Fruit fly (Drosophila melanogaster) whole organism, embryonic: ENCODE measurements around the gene haf.

Experiments
- B-H1 ChIP-seq: fragments of 200-800 bp; sonication (Bioruptor generic); IDR thresholded peaks from 3 replicates; pipeline ENCODE4 v1.3.6; 2022; ENCODE audit warnings: missing biosample characterization, missing genetic modification characterization
- Blimp-1 ChIP-seq: fragments of 200-800 bp; sonication (Bioruptor generic); optimal IDR thresholded peaks from 3 replicates; lab custom pipeline; 2018; ENCODE audit warnings: missing biosample characterization, missing genetic modification characterization, mild to moderate bottlenecking, moderate library complexity, missing genetic modification reagents
- C15 ChIP-seq: fragments of 200-800 bp; sonication (Bioruptor generic); IDR thresholded peaks from 3 replicates; pipeline ENCODE4 v1.3.6; 2022; ENCODE audit warnings: missing biosample characterization, missing genetic modification characterization
- CG10147 ChIP-seq: fragments of 200-800 bp; sonication (Bioruptor generic); optimal IDR thresholded peaks from 2 replicates; lab custom pipeline; 2019; ENCODE audit warnings: missing biosample characterization, mild to moderate bottlenecking, missing genetic modification characterization, moderate library complexity
- CG10209 ChIP-seq: fragments of 200-800 bp; sonication (Bioruptor generic); optimal IDR thresholded peaks from 3 replicates; lab custom pipeline; 2017; ENCODE audit warnings: missing biosample characterization, mild to moderate bottlenecking, missing genetic modification characterization, missing genetic modification reagents
- CG15073 ChIP-seq: fragments of 200-800 bp; sonication (Bioruptor generic); optimal IDR thresholded peaks from 2 replicates; lab custom pipeline; 2016; ENCODE audit warnings: missing biosample characterization, missing genetic modification characterization
- CG15514 ChIP-seq: fragments of 200-800 bp; sonication (Bioruptor generic); optimal IDR thresholded peaks from 3 replicates; lab custom pipeline; 2017; ENCODE audit warnings: missing biosample characterization, missing genetic modification characterization, mild to moderate bottlenecking, moderate library complexity, missing genetic modification reagents
- CG1603 ChIP-seq: fragments of 200-800 bp; sonication (Bioruptor generic); optimal IDR thresholded peaks from 2 replicates; lab custom pipeline; 2019; ENCODE audit warnings: missing biosample characterization, mild to moderate bottlenecking, missing genetic modification characterization, moderate library complexity
- CG17328 ChIP-seq: fragments of 200-800 bp; sonication (Bioruptor generic); IDR thresholded peaks from 2 replicates; pipeline ENCODE4 v1.3.6; 2022; ENCODE audit warnings: missing biosample characterization, missing genetic modification characterization
- CG17361 ChIP-seq: fragments of 200-800 bp; sonication (Bioruptor generic); IDR thresholded peaks from 3 replicates; pipeline ENCODE4 v1.3.6; 2022; ENCODE audit warnings: missing biosample characterization, missing genetic modification characterization
- CG18476 ChIP-seq: fragments of 200-800 bp; sonication (Bioruptor generic); optimal IDR thresholded peaks from 2 replicates; lab custom pipeline; 2016; ENCODE audit warnings: missing biosample characterization, mild to moderate bottlenecking, missing genetic modification characterization
- CG3847 ChIP-seq: fragments of 200-800 bp; sonication (Bioruptor generic); IDR thresholded peaks from 2 replicates; pipeline ENCODE4 v1.3.6; 2022; ENCODE audit warnings: missing biosample characterization, missing genetic modification characterization
- CG4360 ChIP-seq: fragments of 200-800 bp; sonication (Bioruptor generic); IDR thresholded peaks from 2 replicates; pipeline ENCODE4 v1.3.6; 2022; ENCODE audit warnings: missing biosample characterization, missing genetic modification characterization
- CG6272 ChIP-seq: fragments of 200-800 bp; sonication (Bioruptor generic); IDR thresholded peaks from 2 replicates; pipeline ENCODE4 v1.3.6; 2022; ENCODE audit warnings: missing biosample characterization, missing genetic modification characterization
- CG7372 ChIP-seq: fragments of 200-800 bp; sonication (Bioruptor generic); IDR thresholded peaks from 2 replicates; pipeline ENCODE4 v1.3.6; 2022; ENCODE audit warnings: missing biosample characterization, missing genetic modification characterization
- CG8089 ChIP-seq: fragments of 200-800 bp; sonication (Bioruptor generic); optimal IDR thresholded peaks from 3 replicates; lab custom pipeline; 2016; ENCODE audit warnings: missing biosample characterization, missing genetic modification characterization
- CG9215 ChIP-seq: fragments of 200-800 bp; sonication (Bioruptor generic); IDR thresholded peaks from 2 replicates; pipeline ENCODE4 v1.3.6; 2022; ENCODE audit warnings: missing biosample characterization, missing genetic modification characterization
- CG9797 ChIP-seq: fragments of 200-800 bp; sonication (Bioruptor generic); optimal IDR thresholded peaks from 3 replicates; lab custom pipeline; 2018; ENCODE audit warnings: missing biosample characterization, mild to moderate bottlenecking, missing genetic modification characterization
- CG9817 ChIP-seq: fragments of 200-800 bp; sonication (Bioruptor generic); optimal IDR thresholded peaks from 2 replicates; lab custom pipeline; 2018; ENCODE audit warnings: missing biosample characterization, mild to moderate bottlenecking, missing genetic modification characterization, moderate library complexity
- D19A ChIP-seq: fragments of 200-800 bp; optimal IDR thresholded peaks from 3 replicates; lab custom pipeline; 2019; ENCODE audit warnings: missing biosample characterization, mild to moderate bottlenecking, missing genetic modification characterization, moderate library complexity
- Dp ChIP-seq: fragments of 200-800 bp; sonication (Bioruptor generic); optimal IDR thresholded peaks from 2 replicates; lab custom pipeline; 2018; ENCODE audit warnings: missing biosample characterization, mild to moderate bottlenecking, missing genetic modification characterization, moderate library complexity
- E2f1 ChIP-seq: fragments of 200-800 bp; sonication (Bioruptor generic); IDR thresholded peaks from 2 replicates; pipeline ENCODE4 v1.3.6; 2022; ENCODE audit warnings: missing biosample characterization, missing genetic modification characterization
- ERR ChIP-seq: fragments of 200-800 bp; sonication (Bioruptor generic); optimal IDR thresholded peaks from 2 replicates; lab custom pipeline; 2016; ENCODE audit warnings: missing biosample characterization, missing genetic modification characterization
- Hmr ChIP-seq: fragments of 200-800 bp; sonication (Bioruptor generic); optimal IDR thresholded peaks from 3 replicates; lab custom pipeline; 2017; ENCODE audit warnings: mild to moderate bottlenecking, missing biosample characterization, missing genetic modification reagents, missing genetic modification characterization
- Hr78 ChIP-seq, 2 experiments: fragments of 200-800 bp in 1 of 2; fragments of >200 bp in 1 of 2; sonication (Bioruptor generic) in 1 of 2; optimal IDR thresholded peaks; 2 replicates each; lab custom pipeline; 2017 to 2019; ENCODE audit warnings: missing biosample characterization in 2 of 2, missing genetic modification characterization in 2 of 2, mild to moderate bottlenecking in 1 of 2, moderate library complexity in 1 of 2
- Mad ChIP-seq: fragments of 200-800 bp; sonication (Bioruptor generic); optimal IDR thresholded peaks from 2 replicates; lab custom pipeline; 2016; ENCODE audit warnings: missing biosample characterization, missing genetic modification characterization
- Mes4 ChIP-seq: fragments of 200-800 bp; sonication (Bioruptor generic); optimal IDR thresholded peaks from 2 replicates; lab custom pipeline; 2016; ENCODE audit warnings: missing biosample characterization, missing genetic modification characterization
- Oaz ChIP-seq: fragments of 200-800 bp; sonication (Bioruptor generic); IDR thresholded peaks from 2 replicates; pipeline ENCODE4 v1.3.6; 2022; ENCODE audit warnings: missing biosample characterization, missing genetic modification characterization
- Poxn ChIP-seq: fragments of 200-800 bp; sonication (Bioruptor generic); IDR thresholded peaks from 2 replicates; pipeline ENCODE4 v1.3.6; 2022; ENCODE audit warnings: missing biosample characterization, missing genetic modification characterization
- Rx ChIP-seq: fragments of 200-800 bp; sonication (Bioruptor generic); IDR thresholded peaks from 2 replicates; pipeline ENCODE4 v1.3.6; 2022; ENCODE audit warnings: missing biosample characterization, missing genetic modification characterization
- Stat92E ChIP-seq, 3 experiments: fragments of >200 bp in 2 of 3; fragments of 200-800 bp in 1 of 3; sonication (Bioruptor generic) in 1 of 3; optimal IDR thresholded peaks; 2 replicates each; lab custom pipeline; 2017 to 2019; ENCODE audit warnings: missing biosample characterization in 3 of 3, missing genetic modification characterization in 3 of 3, mild to moderate bottlenecking in 1 of 3, moderate library complexity in 1 of 3
- ase ChIP-seq: fragments of 200-800 bp; sonication (Bioruptor generic); IDR thresholded peaks from 3 replicates; pipeline ENCODE4 v1.3.6; 2022; ENCODE audit warnings: missing biosample characterization, missing genetic modification characterization
- bab2 ChIP-seq: fragments of 200-800 bp; sonication (Bioruptor generic); optimal IDR thresholded peaks from 2 replicates; lab custom pipeline; 2016; ENCODE audit warnings: missing biosample characterization, missing genetic modification characterization
- bowl ChIP-seq: fragments of 200-800 bp; sonication (Bioruptor generic); IDR thresholded peaks from 2 replicates; pipeline ENCODE4 v1.3.6; 2022; ENCODE audit warnings: missing biosample characterization, missing genetic modification characterization
- chm ChIP-seq: fragments of 200-800 bp; sonication (Bioruptor generic); IDR thresholded peaks from 2 replicates; pipeline ENCODE4 v1.3.6; 2022; ENCODE audit warnings: missing biosample characterization, missing genetic modification characterization
- da ChIP-seq: fragments of 200-800 bp; sonication (Bioruptor generic); optimal IDR thresholded peaks from 2 replicates; lab custom pipeline; 2016; ENCODE audit warnings: missing biosample characterization, missing genetic modification characterization
- dimm ChIP-seq: fragments of 200-800 bp; sonication (Bioruptor generic); IDR thresholded peaks from 2 replicates; pipeline ENCODE4 v1.3.6; 2022; ENCODE audit warnings: missing biosample characterization, missing genetic modification characterization
- emc ChIP-seq: fragments of 200-800 bp; sonication (Bioruptor generic); optimal IDR thresholded peaks from 2 replicates; lab custom pipeline; 2016; ENCODE audit warnings: missing biosample characterization, missing genetic modification characterization
- en ChIP-seq: fragments of 200-800 bp; sonication (Bioruptor generic); optimal IDR thresholded peaks from 2 replicates; lab custom pipeline; 2016; ENCODE audit warnings: missing biosample characterization, missing genetic modification characterization
- grau ChIP-seq: fragments of 200-800 bp; optimal IDR thresholded peaks from 3 replicates; lab custom pipeline; 2019; ENCODE audit warnings: missing biosample characterization, mild to moderate bottlenecking, missing genetic modification characterization, moderate library complexity
- gro ChIP-seq: fragments of 200-800 bp; sonication (Bioruptor generic); optimal IDR thresholded peaks from 2 replicates; lab custom pipeline; 2016; ENCODE audit warnings: missing biosample characterization, missing genetic modification characterization
- insv ChIP-seq, 2 experiments: fragments of 200-800 bp; sonication (Bioruptor generic); optimal IDR thresholded peaks; 3 replicates each; lab custom pipeline; 2016 to 2018; ENCODE audit warnings: missing biosample characterization in 2 of 2, missing genetic modification characterization in 2 of 2
- inv ChIP-seq: fragments of 200-800 bp; sonication (Bioruptor generic); IDR thresholded peaks from 2 replicates; pipeline ENCODE4 v1.3.6; 2022; ENCODE audit warnings: missing biosample characterization, missing genetic modification characterization; ENCODE audit not compliant: partially characterized antibody
- jumu ChIP-seq: fragments of 200-800 bp; sonication (Bioruptor generic); optimal IDR thresholded peaks from 3 replicates; lab custom pipeline; 2016; ENCODE audit warnings: missing biosample characterization, missing genetic modification characterization
- oc ChIP-seq: fragments of 200-800 bp; sonication (Bioruptor generic); optimal IDR thresholded peaks from 2 replicates; lab custom pipeline; 2018; ENCODE audit warnings: missing biosample characterization, mild to moderate bottlenecking, missing genetic modification characterization, moderate library complexity
- otp ChIP-seq: fragments of 200-800 bp; sonication (Bioruptor generic); IDR thresholded peaks from 3 replicates; pipeline ENCODE4, ENCODE4 v1.3.6; 2022; ENCODE audit warnings: missing biosample characterization, missing genetic modification characterization
- repo ChIP-seq: fragments of 200-800 bp; sonication (Bioruptor generic); optimal IDR thresholded peaks from 2 replicates; lab custom pipeline; 2016; ENCODE audit warnings: missing biosample characterization, missing genetic modification characterization
- sd ChIP-seq: fragments of 200-800 bp; sonication (Bioruptor generic); optimal IDR thresholded peaks from 3 replicates; lab custom pipeline; 2018; ENCODE audit warnings: missing biosample characterization, mild to moderate bottlenecking, missing genetic modification characterization, moderate library complexity
- sob ChIP-seq: fragments of 200-800 bp; sonication (Bioruptor generic); IDR thresholded peaks from 2 replicates; pipeline ENCODE4 v1.3.6; 2022; ENCODE audit warnings: missing biosample characterization, missing genetic modification characterization
- ssp ChIP-seq: fragments of 200-800 bp; sonication (Bioruptor generic); IDR thresholded peaks from 2 replicates; pipeline ENCODE4 v1.3.6; 2022; ENCODE audit warnings: missing biosample characterization, missing genetic modification characterization
- stwl ChIP-seq: fragments of 200-800 bp; sonication (Bioruptor generic); optimal IDR thresholded peaks from 3 replicates; lab custom pipeline; 2018; ENCODE audit warnings: missing biosample characterization, mild to moderate bottlenecking, missing genetic modification characterization, moderate library complexity
- trh ChIP-seq: fragments of 200-800 bp; sonication (Bioruptor generic); optimal IDR thresholded peaks from 2 replicates; lab custom pipeline; 2016; ENCODE audit warnings: missing biosample characterization, missing genetic modification characterization

haf gene

dm6 chr2L:1568631-1569030 is 13.7 kb downstream of the haf start (continued):
- 0 out of 2 replicates have a peak, but pooled peaks have one; percentile 5 for TF ChIP-seq Rx (GFP tag; lab: Robert Waterston, UW)
- no peak for TF ChIP-seq bab2 (GFP tag; lab: Kevin White, UChicago)
- TF ChIP-seq en (GFP tag; lab: Kevin White, UChicago): no peak
- no peak for TF ChIP-seq inv (GFP tag; lab: Robert Waterston, UW)
- TF ChIP-seq CG3847 (GFP tag; lab: Robert Waterston, UW): no peak
- TF ChIP-seq E2f1 (GFP tag; lab: Robert Waterston, UW): no peak
- no peak for TF ChIP-seq CG17361
- TF ChIP-seq Poxn: no peak
- TF ChIP-seq Stat92E (GFP tag; optimal IDR thresholded peaks at IDR 0.05; lab: Kevin White, UChicago): no peak
- TF ChIP-seq B-H1 (GFP tag; lab: Robert Waterston, UW): no peak
- TF ChIP-seq CG1603 (tag; lab: Kevin White, UChicago): peak; percentile 28
- TF ChIP-seq jumu (GFP tag; lab: Kevin White, UChicago): no peak
- TF ChIP-seq grau: peak; percentile 19
- TF ChIP-seq ssp (GFP tag; lab: Robert Waterston, UW): no peak
- no peak for TF ChIP-seq Oaz (GFP tag; lab: Robert Waterston, UW)
- TF ChIP-seq gro (GFP tag; lab: Kevin White, UChicago): no peak
- no peak for TF ChIP-seq CG18476
- TF ChIP-seq Hmr (GFP tag; lab: Kevin White, UChicago): peak; percentile 17
- no peak for TF ChIP-seq bowl
- no peak for TF ChIP-seq Dp

dm6 chr2L:1574009-1574408 is 19.1 kb downstream of the haf start:
- TF ChIP-seq C15 (no peak), Hr78 (GFP tag; optimal IDR thresholded peaks at IDR 0.05; lab: Kevin White, UChicago) (peak in 1 of 2 experiments; percentile 26), sd (tag; lab: Kevin White, UChicago) (no peak), CG6272 (no peak), D19A (tag; lab: Kevin White, UChicago) (peak; percentile 29), oc (tag; lab: Kevin White, UChicago) (no peak), CG8089 (GFP tag; lab: Kevin White, UChicago) (no peak), CG15514 (no peak), CG10147 (no peak), stwl (tag; lab: Kevin White, UChicago) (peak; percentile 80), CG9215 (GFP tag; lab: Robert Waterston, UW) (no peak), CG9817 (tag; lab: Kevin White, UChicago) (no peak), CG15073 (GFP tag; lab: Kevin White, UChicago) (no peak), CG4360 (GFP tag; lab: Robert Waterston, UW) (no peak), CG9797 (no peak), CG10209 (no peak), Mad (no peak)
- TF ChIP-seq, all 482 proteins: peak for 3

- TF ChIP-seq Blimp-1 (GFP tag; lab: Kevin White, UChicago) (peak; percentile 34), repo (GFP tag; lab: Kevin White, UChicago) (no peak), dimm (GFP tag; lab: Robert Waterston, UW) (no peak), da (GFP tag; lab: Kevin White, UChicago) (no peak), Mes4 (GFP tag; lab: Kevin White, UChicago) (no peak), ERR (GFP tag; lab: Kevin White, UChicago) (no peak), trh (GFP tag; lab: Kevin White, UChicago) (no peak), CG7372 (GFP tag; lab: Robert Waterston, UW) (no peak), ase (GFP tag; lab: Robert Waterston, UW) (peak; percentile 52; the same call in 2 of the 3 replicates), insv (GFP tag; optimal IDR thresholded peaks at IDR 0.05; lab: Kevin White, UChicago) (no peak), CG17328 (no peak), emc (GFP tag; lab: Kevin White, UChicago) (no peak), Stat92E (GFP tag; optimal IDR thresholded peaks at IDR 0.05; lab: Kevin White, UChicago) (no peak), chm (no peak), otp (no peak), sob (GFP tag; lab: Robert Waterston, UW) (no peak; the same call in 1 of the 2 replicates)
Observed at dm6 chr2L:1575604-1576003, 20.7 kb downstream of the haf start.
